Fruit fly (Drosophila melanogaster): ENCODE data around the gene tkv.

The tkv gene

dm6 chr2L:5225547-5226213 is 45.5 kb downstream of the tkv start (continued):
- TF ChIP-seq Scr (GFP tag; IDR thresholded peaks at IDR 0.05; ENCODE audit: partially characterized antibody) (no peak), CG12155 (GFP tag; optimal IDR thresholded peaks at IDR 0.05) (no peak), sr (GFP tag; IDR thresholded peaks at IDR 0.05) (peak; percentile 75; the same call in 2 of the 3 replicates), tll (GFP tag; optimal IDR thresholded peaks at IDR 0.05) (no peak), H15 (GFP tag; IDR thresholded peaks at IDR 0.05) (0 out of 3 replicates have a peak, but pooled peaks have one; percentile 27), pfk (GFP tag; optimal IDR thresholded peaks at IDR 0.05) (no peak), CG31224 (GFP tag; IDR thresholded peaks at IDR 0.05) (peak; percentile 44), CG15479 (GFP tag; optimal IDR thresholded peaks at IDR 0.05) (no peak), fd64A (GFP tag; optimal IDR thresholded peaks at IDR 0.05) (no peak), unpg (GFP tag; optimal IDR thresholded peaks at IDR 0.05) (peak; percentile 21), CG12391 (tag; optimal IDR thresholded peaks at IDR 0.05) (peak; percentile 17), CG7745 (tag; optimal IDR thresholded peaks at IDR 0.05) (no peak), CG15514 (GFP tag; optimal IDR thresholded peaks at IDR 0.05) (no peak), Aef1 (GFP tag; IDR thresholded peaks at IDR 0.05) (no peak), ro (GFP tag; IDR thresholded peaks at IDR 0.05) (no peak), pzg (GFP tag; optimal IDR thresholded peaks at IDR 0.05) (no peak), CG14014 (GFP tag; IDR thresholded peaks at IDR 0.05) (peak; percentile 58; the same call in 1 of the 2 replicates), CG8944 (GFP tag; optimal IDR thresholded peaks at IDR 0.05) (no peak), gsb-n (tag; optimal IDR thresholded peaks at IDR 0.05) (no peak), NFAT (GFP tag; IDR thresholded peaks at IDR 0.05) (peak; percentile 54), zfh2 (GFP tag; optimal IDR thresholded peaks at IDR 0.05) (peak; percentile 26), eve (GFP tag; optimal IDR thresholded peaks at IDR 0.05) (no peak), Lim3 (GFP tag; IDR thresholded peaks at IDR 0.05) (no peak), CG7963 (GFP tag; IDR thresholded peaks at IDR 0.05; ENCODE audit: partially characterized antibody) (no peak), cad (GFP tag; optimal IDR thresholded peaks at IDR 0.05) (no peak), usp (GFP tag; optimal IDR thresholded peaks at IDR 0.05) (no peak), crc (GFP tag; optimal IDR thresholded peaks at IDR 0.05) (no peak), CG12071 (GFP tag; optimal IDR thresholded peaks at IDR 0.05) (no peak), BtbVII (GFP tag; optimal IDR thresholded peaks at IDR 0.05) (no peak), CG2116 (GFP tag; optimal IDR thresholded peaks at IDR 0.05) (no peak), Hr39 (optimal IDR thresholded peaks at IDR 0.05) (no peak), HmgD (GFP tag; optimal IDR thresholded peaks at IDR 0.05) (no peak), exex (tag; optimal IDR thresholded peaks at IDR 0.05) (no peak), NC2β (GFP tag; optimal IDR thresholded peaks at IDR 0.05) (no peak), so (GFP tag; IDR thresholded peaks at IDR 0.05) (no peak), CG33213 (GFP tag; optimal IDR thresholded peaks at IDR 0.05) (no peak), Hey (tag; optimal IDR thresholded peaks at IDR 0.05) (no peak), Dek (tag; optimal IDR thresholded peaks at IDR 0.05) (no peak), Hr51 (GFP tag; optimal IDR thresholded peaks at IDR 0.05) (peak in 1 of 2 experiments; percentile 43), CG8388 (GFP tag; optimal IDR thresholded peaks at IDR 0.05) (peak; percentile 4), PHDP (tag; optimal IDR thresholded peaks at IDR 0.05) (peak; percentile 6), vnd (GFP tag; IDR thresholded peaks at IDR 0.05; ENCODE audit: partially characterized antibody) (no peak), ap (GFP tag; IDR thresholded peaks at IDR 0.05) (peak; percentile 33), fu2 (GFP tag; optimal IDR thresholded peaks at IDR 0.05) (no peak), wek (GFP tag; optimal IDR thresholded peaks at IDR 0.05) (no peak), sob (GFP tag; IDR thresholded peaks at IDR 0.05) (no peak; the same call in 1 of the 2 replicates), nom (GFP tag; optimal IDR thresholded peaks at IDR 0.05) (no peak), CG6254 (GFP tag; optimal IDR thresholded peaks at IDR 0.05) (no peak), CG3281 (GFP tag; optimal IDR thresholded peaks at IDR 0.05) (no peak), CG33557 (GFP tag; optimal IDR thresholded peaks at IDR 0.05) (no peak)
